Fruit fly (Drosophila melanogaster): ENCODE measurements around the gene CG1529.

DNA sequence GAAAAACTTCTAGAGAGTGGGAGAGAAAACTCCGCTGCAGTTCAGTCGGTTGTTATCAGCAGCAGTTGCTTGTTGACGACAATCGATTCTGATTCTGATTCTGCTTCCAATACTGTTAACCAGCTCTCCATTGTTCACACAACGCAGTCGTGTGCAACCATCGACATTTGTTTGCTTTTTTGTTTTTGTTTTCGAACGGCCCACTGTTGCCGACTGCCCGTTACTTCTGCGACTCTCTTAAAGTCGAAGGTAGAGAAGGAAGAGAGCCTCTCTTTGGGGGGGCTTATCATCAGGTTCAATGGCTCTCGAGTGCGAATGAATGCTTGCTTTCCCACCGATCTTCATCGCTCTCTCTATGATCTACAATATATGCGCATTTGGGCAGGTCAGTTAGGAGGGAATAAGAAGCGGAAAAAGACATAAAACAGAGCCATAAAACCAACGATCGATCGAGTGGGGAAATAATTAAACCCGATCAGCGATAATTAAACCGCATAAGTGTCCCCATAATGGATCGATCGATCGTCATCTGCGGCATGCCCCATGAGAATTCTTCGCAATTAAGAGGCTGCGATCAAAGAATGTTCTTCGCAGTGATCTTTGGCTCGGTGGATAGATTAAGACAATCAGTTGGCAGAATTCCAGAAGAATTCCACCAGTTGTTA is 40.1 kb upstream of the CG1529 start:
- no peak for TF ChIP-seq Hr4 (GFP tag; optimal IDR thresholded peaks at IDR 0.05)
- TF ChIP-seq Hr39 (GFP tag; optimal IDR thresholded peaks at IDR 0.05) = no peak
- no peak for TF ChIP-seq topi (GFP tag; optimal IDR thresholded peaks at IDR 0.05)
- no peak for TF ChIP-seq Blimp-1 (GFP tag; optimal IDR thresholded peaks at IDR 0.05)
- TF ChIP-seq Sox14 (GFP tag; optimal IDR thresholded peaks at IDR 0.05) = peak; percentile 35
- TF ChIP-seq CG3032 (tag; optimal IDR thresholded peaks at IDR 0.05) = no peak
- TF ChIP-seq pdm3 (GFP tag; optimal IDR thresholded peaks at IDR 0.05) = no peak
- TF ChIP-seq CG31627 (GFP tag; optimal IDR thresholded peaks at IDR 0.05) = no peak
- TF ChIP-seq svp (GFP tag) = peak; percentile 77
- no peak for TF ChIP-seq salr (GFP tag; optimal IDR thresholded peaks at IDR 0.05)
- TF ChIP-seq Ets21C (GFP tag; optimal IDR thresholded peaks at IDR 0.05) = no peak
